Worm (Caenorhabditis elegans) whole organism, early embryonic: ENCODE results near the gene R05F9.9.

Source experiments
- B0310.2 ChIP-seq: sonication (generic microtip); optimal IDR thresholded peaks from 2 replicates; lab custom pipeline; 2016; ENCODE audit warnings: mild to moderate bottlenecking, missing genetic modification characterization, missing compliant biosample characterization
- ama-1 ChIP-seq: fragments of 150-350 bp; optimal IDR thresholded peaks from 2 replicates; lab custom pipeline; 2014
- ceh-13 ChIP-seq: fragments of 200-800 bp; sonication (Bioruptor generic); optimal IDR thresholded peaks from 2 replicates; lab custom pipeline; 2018; ENCODE audit warnings: mild to moderate bottlenecking, missing genetic modification characterization, missing compliant biosample characterization
- flt-1 ChIP-seq: fragments of 200-800 bp; sonication (Bioruptor generic); IDR thresholded peaks from 2 replicates; pipeline ENCODE4 v1.3.6; 2022; ENCODE audit warnings: missing genetic modification characterization, missing compliant biosample characterization
- hnd-1 ChIP-seq: sonication (generic microtip); optimal IDR thresholded peaks from 2 replicates; lab custom pipeline; 2016; ENCODE audit warnings: missing genetic modification characterization, missing compliant biosample characterization
- scrt-1 ChIP-seq: fragments of 200-800 bp; sonication (Bioruptor generic); IDR thresholded peaks from 2 replicates; pipeline ENCODE4 v1.3.6; 2022; ENCODE audit warnings: missing genetic modification characterization, missing compliant biosample characterization
- sea-1 ChIP-seq: fragments of 200-800 bp; sonication (Bioruptor generic); conservative IDR thresholded peaks from 2 replicates; pipeline ENCODE4 v1.3.6; 2022; ENCODE audit warnings: missing genetic modification characterization, missing compliant biosample characterization
- tbx-11 ChIP-seq: fragments of 200-800 bp; sonication (Bioruptor generic); IDR thresholded peaks from 2 replicates; pipeline ENCODE4 v1.3.6; 2022; ENCODE audit warnings: missing genetic modification characterization, missing compliant biosample characterization
- tbx-37 ChIP-seq: fragments of 200-800 bp; sonication (Bioruptor generic); conservative IDR thresholded peaks from 2 replicates; pipeline ENCODE4 v1.3.6; 2022; ENCODE audit warnings: missing genetic modification reagents, missing genetic modification characterization, missing compliant biosample characterization

DNA sequence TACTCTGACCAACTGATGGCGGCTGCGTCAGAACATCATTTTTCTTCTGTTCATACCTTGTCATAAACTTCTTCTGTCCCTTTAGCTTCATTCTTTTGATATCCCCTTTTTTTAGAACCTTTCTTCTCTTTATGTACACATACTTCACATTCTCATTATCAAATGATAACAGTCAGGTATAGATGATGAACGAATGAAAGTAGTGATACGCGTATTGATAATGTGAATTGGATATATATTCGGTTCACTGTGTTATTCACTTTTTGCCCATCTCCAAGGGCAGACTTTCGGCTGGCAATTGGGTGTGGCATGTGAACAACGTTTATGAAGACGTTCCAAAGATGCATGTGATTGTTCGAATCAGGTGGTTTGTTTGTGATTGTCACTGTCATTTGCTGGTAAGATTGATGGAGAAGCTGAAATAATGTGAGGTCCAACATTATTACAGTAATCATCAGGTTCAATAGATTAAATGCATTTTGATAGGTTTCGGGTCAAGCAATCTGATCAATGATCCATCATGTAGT lies 27.5 kb downstream of the R05F9.9 start, which contains the start of gene F11G11.15:
- TF ChIP-seq ama-1 (lab: Kevin White, UChicago), result no peak
- no peak for TF ChIP-seq ceh-13 (GFP tag; lab: Kevin White, UChicago)
- TF ChIP-seq sea-1 (GFP tag; lab: Robert Waterston, UW), result no peak
- no peak for TF ChIP-seq flt-1 (GFP tag; lab: Robert Waterston, UW)
- no peak for TF ChIP-seq scrt-1
- no peak for TF ChIP-seq B0310.2 (tag; lab: Kevin White, UChicago)
- TF ChIP-seq hnd-1 (tag; lab: Kevin White, UChicago), result no peak
- no peak for TF ChIP-seq tbx-37
- no peak for TF ChIP-seq tbx-11
